Worm (Caenorhabditis elegans): ENCODE data around the gene ntl-4.

The ntl-4 gene

DNA sequence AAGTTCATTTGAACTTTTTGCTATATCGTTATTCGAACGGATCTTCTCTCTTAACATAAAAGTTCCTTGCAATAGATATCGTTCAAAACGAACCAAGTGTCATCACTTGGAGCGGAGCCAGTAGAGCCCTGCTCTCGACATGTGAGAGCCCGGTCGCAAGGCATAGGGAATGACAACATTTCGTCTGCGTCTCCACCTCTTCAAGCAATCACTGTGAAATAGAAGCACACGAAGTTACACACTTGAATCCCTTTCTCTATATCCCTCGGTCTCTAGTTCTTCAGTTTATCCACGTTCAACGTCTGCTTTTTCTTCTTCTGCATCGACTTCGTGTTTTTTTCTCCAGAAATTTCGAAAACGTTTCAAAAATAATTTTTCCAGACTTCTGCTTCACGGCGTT, 7.0 kb upstream of the ntl-4 start, which contains the start of gene C49H3.6:
Gene C49H3.6, plus strand, starts transcription at position 380 of the 400 bp plus-strand sequence.
- TF ChIP-seq alr-1 (tag; optimal IDR thresholded peaks at IDR 0.05) (no peak), zag-1 (tag; optimal IDR thresholded peaks at IDR 0.05) (no peak), ztf-11 (tag; optimal IDR thresholded peaks at IDR 0.05) (no peak), lsy-2 (tag; optimal IDR thresholded peaks at IDR 0.05) (peak; percentile 6 to 69), ceh-82 (tag; optimal IDR thresholded peaks at IDR 0.05) (no peak), ama-1 (optimal IDR thresholded peaks at IDR 0.05) (no peak), sma-3 (GFP tag; optimal IDR thresholded peaks at IDR 0.05) (no peak), mbf-1 (tag; optimal IDR thresholded peaks at IDR 0.05) (no peak), lin-11 (tag; optimal IDR thresholded peaks at IDR 0.05) (peak; percentile 1), egl-27 (tag; optimal IDR thresholded peaks at IDR 0.05) (no peak), dmd-4 (tag; optimal IDR thresholded peaks at IDR 0.05) (no peak), unc-39 (tag; optimal IDR thresholded peaks at IDR 0.05) (no peak), Y55F3AM.14 (GFP tag; optimal IDR thresholded peaks at IDR 0.05) (no peak), skn-1 (tag; optimal IDR thresholded peaks at IDR 0.05) (no peak), nhr-10 (tag; optimal IDR thresholded peaks at IDR 0.05) (no peak), sma-9 (GFP tag; optimal IDR thresholded peaks at IDR 0.05) (peak; percentile 29), sma-9 (tag; optimal IDR thresholded peaks at IDR 0.05) (no peak), C34F6.9 (tag; optimal IDR thresholded peaks at IDR 0.05) (peak; percentile 77), F13H6.1 (tag; optimal IDR thresholded peaks at IDR 0.05) (peak; percentile 30), ztf-1 (GFP tag; conservative IDR thresholded peaks at IDR 0.05) (no peak), mab-5 (tag; optimal IDR thresholded peaks at IDR 0.05) (no peak), nhr-11 (tag; optimal IDR thresholded peaks at IDR 0.05) (no peak), sem-4 (tag; optimal IDR thresholded peaks at IDR 0.05) (peak; percentile 64), elt-3 (tag; optimal IDR thresholded peaks at IDR 0.05) (no peak), nhr-129 (tag; optimal IDR thresholded peaks at IDR 0.05) (peak; percentile 74), nhr-237 (tag; optimal IDR thresholded peaks at IDR 0.05) (no peak), nhr-23 (tag; optimal IDR thresholded peaks at IDR 0.05) (no peak), aly-2 (tag; optimal IDR thresholded peaks at IDR 0.05) (no peak), ZK546.5 (tag; optimal IDR thresholded peaks at IDR 0.05) (no peak), gmeb-1 (tag; optimal IDR thresholded peaks at IDR 0.05) (no peak), crh-2 (tag; optimal IDR thresholded peaks at IDR 0.05) (no peak), snpc-4 (tag; optimal IDR thresholded peaks at IDR 0.05) (no peak), fos-1 (tag; optimal IDR thresholded peaks at IDR 0.05) (no peak), R02D3.7 (tag; optimal IDR thresholded peaks at IDR 0.05) (no peak), unc-62 (GFP tag; optimal IDR thresholded peaks at IDR 0.05) (no peak), elt-1 (tag; optimal IDR thresholded peaks at IDR 0.05) (no peak), peb-1 (tag; optimal IDR thresholded peaks at IDR 0.05) (no peak), unc-55 (GFP tag; optimal IDR thresholded peaks at IDR 0.05) (peak; percentile 52), ztf-4 (tag; optimal IDR thresholded peaks at IDR 0.05) (no peak)

DNA sequence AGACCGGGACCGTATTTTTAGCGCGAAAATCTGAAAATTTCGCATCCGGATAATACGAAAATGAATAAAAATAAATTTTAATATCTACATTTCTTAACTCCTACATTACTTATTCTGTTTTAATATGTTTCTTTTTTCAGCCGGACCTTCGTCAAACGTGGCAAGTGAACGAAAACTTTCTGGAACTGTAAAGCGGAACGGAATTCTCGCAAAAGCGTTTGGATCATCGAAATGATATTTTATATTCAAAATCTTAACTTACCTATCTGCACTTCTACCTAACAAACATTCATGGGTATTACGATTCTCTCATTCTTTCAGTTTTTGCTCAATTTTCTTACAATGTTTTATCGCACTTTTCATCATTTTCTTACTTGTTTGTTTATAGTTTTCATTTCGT, 3.7 kb upstream of the ntl-4 start:
- no peak for TF ChIP-seq nhr-23 (tag; optimal IDR thresholded peaks at IDR 0.05)
- TF ChIP-seq nhr-11 (tag; optimal IDR thresholded peaks at IDR 0.05), result no peak
- TF ChIP-seq unc-39 (tag; optimal IDR thresholded peaks at IDR 0.05), result no peak
- TF ChIP-seq C34F6.9 (tag; optimal IDR thresholded peaks at IDR 0.05), result no peak

DNA sequence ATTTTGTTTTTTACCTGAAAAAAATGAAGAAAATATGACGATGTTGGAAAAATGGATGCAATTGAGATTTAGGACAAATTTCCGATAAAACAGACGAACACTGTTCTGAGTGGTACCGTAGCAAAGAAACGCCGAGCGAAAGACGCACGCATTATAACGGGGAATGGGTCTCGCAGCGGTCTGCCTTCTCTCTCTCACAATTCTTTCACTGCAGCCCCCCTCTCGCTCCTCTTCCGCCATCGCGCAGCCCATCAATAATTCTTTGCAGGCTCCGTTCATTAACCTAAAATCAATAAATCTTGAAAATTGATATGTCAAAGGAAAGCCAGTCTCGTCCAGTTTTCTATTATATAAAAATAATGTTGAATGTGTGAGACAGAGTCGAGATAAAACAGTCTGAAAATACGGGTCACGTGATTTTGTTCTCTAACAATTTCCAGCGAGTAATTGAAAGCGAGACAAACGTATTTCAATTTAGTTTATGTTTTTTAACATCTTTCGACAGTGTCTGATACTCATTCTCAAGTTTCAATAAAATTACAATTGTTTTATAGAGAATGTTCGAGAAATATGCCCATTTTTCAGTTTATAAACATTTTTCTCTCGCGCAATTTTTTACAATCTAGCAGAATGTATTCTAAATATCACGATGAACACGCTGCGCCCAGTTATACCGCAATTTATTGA, 777 bp upstream of the ntl-4 start:
- peak; percentile 34 for TF ChIP-seq ama-1 (optimal IDR thresholded peaks at IDR 0.05)
- peak; percentile 31 for TF ChIP-seq unc-55 (GFP tag; optimal IDR thresholded peaks at IDR 0.05)
- TF ChIP-seq nhr-11 (tag; optimal IDR thresholded peaks at IDR 0.05), result no peak
- TF ChIP-seq nhr-10 (tag; optimal IDR thresholded peaks at IDR 0.05), result no peak
- TF ChIP-seq mdl-1 (tag; optimal IDR thresholded peaks at IDR 0.05), result no peak
- TF ChIP-seq nhr-23 (tag; optimal IDR thresholded peaks at IDR 0.05), result no peak
- TF ChIP-seq lin-39 (tag; optimal IDR thresholded peaks at IDR 0.05), result no peak
- TF ChIP-seq mab-5 (tag; optimal IDR thresholded peaks at IDR 0.05), result no peak
- no peak for TF ChIP-seq unc-39 (tag; optimal IDR thresholded peaks at IDR 0.05)
- peak; percentile 42 for TF ChIP-seq C34F6.9 (tag; optimal IDR thresholded peaks at IDR 0.05)
- TF ChIP-seq nhr-129 (tag; optimal IDR thresholded peaks at IDR 0.05), result no peak
- TF ChIP-seq ceh-16 (tag; optimal IDR thresholded peaks at IDR 0.05), result no peak
- no peak for TF ChIP-seq dmd-4 (tag; optimal IDR thresholded peaks at IDR 0.05)
- no peak for TF ChIP-seq aly-2 (tag; optimal IDR thresholded peaks at IDR 0.05)
- TF ChIP-seq lsy-2 (tag; optimal IDR thresholded peaks at IDR 0.05), result peak in 1 of 2 experiments; percentile 57
- no peak for TF ChIP-seq lin-11 (tag; optimal IDR thresholded peaks at IDR 0.05)
- TF ChIP-seq snpc-4 (tag; optimal IDR thresholded peaks at IDR 0.05), result no peak
- TF ChIP-seq F13H6.1 (tag; optimal IDR thresholded peaks at IDR 0.05), result no peak
- TF ChIP-seq sma-3 (GFP tag; optimal IDR thresholded peaks at IDR 0.05), result no peak
- TF ChIP-seq alr-1 (tag; optimal IDR thresholded peaks at IDR 0.05), result no peak
- TF ChIP-seq fos-1 (tag; optimal IDR thresholded peaks at IDR 0.05), result no peak
- no peak for TF ChIP-seq ZK546.5 (tag; optimal IDR thresholded peaks at IDR 0.05)
